Fruit fly (Drosophila melanogaster): Measurements from ENCODE around the gene Hsp26.
A peak's percentile ranks its signal among the peaks of the same experiment; 100 is the strongest.

Gene Hsp26

dm6 chr3L:9380344-9380849, 3.2 kb upstream of the Hsp26 start (continued):
- 0 out of 3 replicates have a peak, but pooled peaks have one; percentile 19 for TF ChIP-seq Doc3 (GFP tag; IDR thresholded peaks at IDR 0.05; ENCODE audit: partially characterized antibody)
- no peak for TF ChIP-seq CG4854 (GFP tag; optimal IDR thresholded peaks at IDR 0.05)
- TF ChIP-seq CG17912 (GFP tag; optimal IDR thresholded peaks at IDR 0.05) = peak; percentile 12
- no peak for TF ChIP-seq nerfin-1 (tag; optimal IDR thresholded peaks at IDR 0.05)
- TF ChIP-seq CG1647 (GFP tag; optimal IDR thresholded peaks at IDR 0.05) = no peak
- TF ChIP-seq vvl (GFP tag; IDR thresholded peaks at IDR 0.05) = no peak
- no peak for TF ChIP-seq CG17385 (GFP tag; optimal IDR thresholded peaks at IDR 0.05)
- TF ChIP-seq CG6683 (GFP tag; optimal IDR thresholded peaks at IDR 0.05) = no peak
- TF ChIP-seq bab2 (GFP tag; optimal IDR thresholded peaks at IDR 0.05) = no peak
- TF ChIP-seq lmd (GFP tag; IDR thresholded peaks at IDR 0.05) = no peak
- TF ChIP-seq en (GFP tag; optimal IDR thresholded peaks at IDR 0.05) = no peak
- TF ChIP-seq CG3281 (GFP tag; optimal IDR thresholded peaks at IDR 0.05) = no peak
- no peak for TF ChIP-seq MBD-R2 (GFP tag; IDR thresholded peaks at IDR 0.05)
- no peak for TF ChIP-seq wek (GFP tag; optimal IDR thresholded peaks at IDR 0.05)

- TF ChIP-seq nom (GFP tag; optimal IDR thresholded peaks at IDR 0.05) (peak; percentile 49), nerfin-2 (GFP tag; IDR thresholded peaks at IDR 0.05; ENCODE audit: partially characterized antibody) (no peak), Dad (GFP tag; optimal IDR thresholded peaks at IDR 0.05) (no peak), CG11085 (GFP tag; IDR thresholded peaks at IDR 0.05) (no peak), CG9215 (GFP tag; IDR thresholded peaks at IDR 0.05) (no peak), ERR (GFP tag; optimal IDR thresholded peaks at IDR 0.05) (no peak), CG18476 (GFP tag; optimal IDR thresholded peaks at IDR 0.05) (no peak), CG8359 (GFP tag; optimal IDR thresholded peaks at IDR 0.05; ENCODE audit: borderline replicate concordance) (no peak), HLH3B (GFP tag; IDR thresholded peaks at IDR 0.05) (no peak), fd102C (GFP tag; optimal IDR thresholded peaks at IDR 0.05) (no peak), CG10543 (GFP tag; optimal IDR thresholded peaks at IDR 0.05) (peak; percentile 17), Side (GFP tag; optimal IDR thresholded peaks at IDR 0.05) (no peak), pzg (GFP tag; optimal IDR thresholded peaks at IDR 0.05) (no peak), CG10147 (GFP tag; optimal IDR thresholded peaks at IDR 0.05) (no peak), crp (GFP tag; optimal IDR thresholded peaks at IDR 0.05) (peak in 1 of 2 experiments; percentile 39), yki (optimal IDR thresholded peaks at IDR 0.05) (no peak), Poxn (GFP tag; IDR thresholded peaks at IDR 0.05) (no peak), B-H2 (GFP tag; optimal IDR thresholded peaks at IDR 0.05) (peak; percentile 24), dimm (GFP tag; IDR thresholded peaks at IDR 0.05) (no peak), CG34422 (GFP tag; IDR thresholded peaks at IDR 0.05) (peak; percentile 60; the same call in 1 of the 3 replicates), CG17568 (GFP tag; optimal IDR thresholded peaks at IDR 0.05) (no peak), ewg (GFP tag; optimal IDR thresholded peaks at IDR 0.05) (peak; percentile 56), Gsc (GFP tag; IDR thresholded peaks at IDR 0.05) (no peak), D19A (tag; optimal IDR thresholded peaks at IDR 0.05) (no peak), psq (GFP tag; optimal IDR thresholded peaks at IDR 0.05) (no peak), Blimp-1 (GFP tag; optimal IDR thresholded peaks at IDR 0.05) (no peak), CG3726 (GFP tag; IDR thresholded peaks at IDR 0.05) (no peak), CG34224 (GFP tag; IDR thresholded peaks at IDR 0.05; ENCODE audit: partially characterized antibody) (no peak), CG16815 (GFP tag; optimal IDR thresholded peaks at IDR 0.05) (no peak), corto (GFP tag; optimal IDR thresholded peaks at IDR 0.05) (peak; percentile 47), CG16779 (GFP tag; IDR thresholded peaks at IDR 0.05) (no peak), gcm2 (GFP tag; optimal IDR thresholded peaks at IDR 0.05) (no peak), Med (GFP tag) (peak; percentile 50), rib (GFP tag; IDR thresholded peaks at IDR 0.05) (no peak)
Measured at dm6 chr3L:9379484-9380343, 2.5 kb upstream of the Hsp26 start, which contains the start of gene Hsp67Ba. TSS of gene Hsp67Ba (minus strand) at chr3L:9379534.
